Worm (Caenorhabditis elegans) whole organism, L4 larva: ENCODE data around the gene try-3.

Source experiments
- D1046.2 ChIP-seq: fragments of 200-800 bp; sonication (Bioruptor generic); IDR thresholded peaks from 2 replicates; pipeline ENCODE4 v1.3.6; 2022; ENCODE audit warnings: missing genetic modification characterization, missing compliant biosample characterization
- F26F4.8 ChIP-seq: fragments of 200-800 bp; sonication (Bioruptor generic); conservative IDR thresholded peaks from 2 replicates; pipeline ENCODE4 v1.3.6; 2022; ENCODE audit warnings: missing genetic modification characterization, missing compliant biosample characterization
- F37D6.2 ChIP-seq: sonication (generic microtip); optimal IDR thresholded peaks from 2 replicates; lab custom pipeline; 2016; ENCODE audit warnings: mild to moderate bottlenecking, missing genetic modification characterization, missing compliant biosample characterization
- F44E2.7 ChIP-seq: fragments of 200-800 bp; sonication (Bioruptor generic); IDR thresholded peaks from 2 replicates; pipeline ENCODE4 v2.1.2; 2022; ENCODE audit warnings: missing genetic modification characterization, missing compliant biosample characterization
- T20F7.1 ChIP-seq: fragments of 200-800 bp; sonication (Bioruptor generic); optimal IDR thresholded peaks from 2 replicates; lab custom pipeline; 2018; ENCODE audit warnings: mild to moderate bottlenecking, missing genetic modification characterization, missing compliant biosample characterization
- Y105C5A.15 ChIP-seq: fragments of 200-800 bp; sonication (Bioruptor generic); IDR thresholded peaks from 2 replicates; pipeline ENCODE4 v1.3.6; 2022; ENCODE audit warnings: missing genetic modification characterization, missing compliant biosample characterization
- Y5F2A.4 ChIP-seq: fragments of 200-800 bp; sonication (Bioruptor generic); optimal IDR thresholded peaks from 2 replicates; lab custom pipeline; 2018; ENCODE audit warnings: mild to moderate bottlenecking, missing genetic modification characterization, missing compliant biosample characterization
- Y75B8A.6 ChIP-seq: fragments of 200-800 bp; sonication (Bioruptor generic); IDR thresholded peaks from 2 replicates; pipeline ENCODE4 v1.3.6; 2022; ENCODE audit warnings: missing genetic modification reagents, missing genetic modification characterization, missing compliant biosample characterization
- ZK337.2 ChIP-seq: fragments of 200-800 bp; sonication (Bioruptor generic); IDR thresholded peaks from 2 replicates; pipeline ENCODE4 v1.3.6; 2022; ENCODE audit warnings: missing genetic modification reagents, missing genetic modification characterization, missing compliant biosample characterization
- ZK546.5 ChIP-seq, 2 experiments: sonication (generic microtip); optimal IDR thresholded peaks; 2 replicates each; lab custom pipeline; 2017; ENCODE audit warnings: missing biosample characterization in 2 of 2, missing genetic modification characterization in 2 of 2
- ama-1 ChIP-seq: fragments of 150-350 bp; optimal IDR thresholded peaks from 2 replicates; lab custom pipeline; 2014; ENCODE audit warnings: inconsistent platforms, mixed read lengths
- arid-1 ChIP-seq: fragments of 200-800 bp; sonication (Bioruptor generic); conservative IDR thresholded peaks from 2 replicates; pipeline ENCODE4 v1.3.6; 2022; ENCODE audit warnings: missing genetic modification reagents, missing genetic modification characterization, missing compliant biosample characterization
- ceh-32 ChIP-seq: sonication (generic microtip); optimal IDR thresholded peaks from 2 replicates; lab custom pipeline; 2016; ENCODE audit warnings: mild to moderate bottlenecking, missing genetic modification characterization, missing compliant biosample characterization; ENCODE audit not compliant: poor library complexity
- ceh-44 ChIP-seq: fragments of 200-800 bp; sonication (Bioruptor generic); IDR thresholded peaks from 2 replicates; pipeline ENCODE4 v1.3.6; 2022; ENCODE audit warnings: missing genetic modification reagents, missing genetic modification characterization, missing compliant biosample characterization
- cey-2 ChIP-seq: sonication (generic microtip); optimal IDR thresholded peaks from 3 replicates; lab custom pipeline; 2017; ENCODE audit warnings: missing genetic modification characterization, mild to moderate bottlenecking, missing compliant biosample characterization, antibody characterized with exemption, borderline replicate concordance; ENCODE audit not compliant: insufficient read depth
- ctbp-1 ChIP-seq: fragments of 200-800 bp; sonication (Bioruptor generic); IDR thresholded peaks from 2 replicates; pipeline ENCODE4 v1.3.6; 2022; ENCODE audit warnings: missing genetic modification reagents, missing genetic modification characterization, missing compliant biosample characterization
- daf-12 ChIP-seq: fragments of 150-350 bp; optimal IDR thresholded peaks from 2 replicates; lab custom pipeline; 2014; ENCODE audit warnings: missing biosample characterization, missing genetic modification reagents, missing genetic modification characterization
- duxl-1 ChIP-seq: sonication (generic microtip); optimal IDR thresholded peaks from 2 replicates; lab custom pipeline; 2016; ENCODE audit warnings: mild to moderate bottlenecking, missing genetic modification characterization, moderate library complexity, missing compliant biosample characterization; ENCODE audit not compliant: poor library complexity
- egl-27 ChIP-seq: sonication (generic microtip); optimal IDR thresholded peaks from 3 replicates; lab custom pipeline; 2017; ENCODE audit warnings: missing biosample characterization, missing genetic modification reagents, missing genetic modification characterization
- fos-1 ChIP-seq: fragments of 150-350 bp; optimal IDR thresholded peaks from 2 replicates; lab custom pipeline; 2014; ENCODE audit warnings: missing biosample characterization, missing genetic modification characterization
- gei-8 ChIP-seq: fragments of 200-800 bp; sonication (Bioruptor generic); optimal IDR thresholded peaks from 2 replicates; lab custom pipeline; 2018; ENCODE audit warnings: mild to moderate bottlenecking, missing genetic modification characterization, missing compliant biosample characterization
- hlh-11 ChIP-seq: fragments of 200-800 bp; sonication (Bioruptor generic); optimal IDR thresholded peaks from 2 replicates; lab custom pipeline; 2018; ENCODE audit warnings: mild to moderate bottlenecking, missing genetic modification characterization, missing compliant biosample characterization
- hlh-30 ChIP-seq: sonication (generic microtip); optimal IDR thresholded peaks from 2 replicates; lab custom pipeline; 2017; ENCODE audit warnings: antibody characterized with exemption, mild to moderate bottlenecking, missing genetic modification characterization, missing compliant biosample characterization; ENCODE audit not compliant: insufficient read depth
- hmg-1.1 ChIP-seq: fragments of 200-800 bp; sonication (Bioruptor generic); IDR thresholded peaks from 2 replicates; pipeline ENCODE4 v1.3.6; 2022; ENCODE audit warnings: missing genetic modification reagents, missing genetic modification characterization, missing compliant biosample characterization
- jun-1 ChIP-seq: fragments of 150-350 bp; optimal IDR thresholded peaks from 2 replicates; lab custom pipeline; 2014; ENCODE audit warnings: missing biosample characterization, missing genetic modification reagents, missing genetic modification characterization
- lin-1 ChIP-seq: fragments of 200-800 bp; sonication (Bioruptor generic); IDR thresholded peaks from 2 replicates; pipeline ENCODE4 v1.3.6; 2022; ENCODE audit warnings: missing genetic modification reagents, missing genetic modification characterization, missing compliant biosample characterization
- lin-13 ChIP-seq: fragments of 150-350 bp; optimal IDR thresholded peaks from 2 replicates; lab custom pipeline; 2014; ENCODE audit warnings: missing biosample characterization, missing genetic modification reagents, missing genetic modification characterization
- lin-38 ChIP-seq: fragments of 200-800 bp; sonication (Bioruptor generic); IDR thresholded peaks from 2 replicates; pipeline ENCODE4 v1.3.6; 2022; ENCODE audit warnings: missing genetic modification reagents, missing genetic modification characterization, missing compliant biosample characterization
- lsy-2 ChIP-seq, 2 experiments: fragments of 150-350 bp in 1 of 2; sonication (generic microtip) in 1 of 2; optimal IDR thresholded peaks; 2 replicates each; lab custom pipeline; 2014 to 2017; ENCODE audit warnings: missing biosample characterization in 2 of 2, missing genetic modification characterization in 2 of 2
- madf-5 ChIP-seq, 2 experiments: fragments of 200-800 bp; sonication (Bioruptor generic); IDR thresholded peaks; 2 replicates each; pipeline ENCODE4 v1.3.6; 2022; ENCODE audit warnings: missing compliant biosample characterization in 2 of 2, missing genetic modification characterization in 2 of 2
- mdl-1 ChIP-seq, 2 experiments: fragments of 150-350 bp in 1 of 2; sonication (generic microtip) in 1 of 2; optimal IDR thresholded peaks; 2 replicates each; lab custom pipeline; 2014 to 2017; ENCODE audit warnings: missing biosample characterization in 2 of 2, missing genetic modification characterization in 2 of 2
- mxl-2 ChIP-seq: fragments of 200-800 bp; sonication (Bioruptor generic); conservative IDR thresholded peaks from 2 replicates; pipeline ENCODE4 v1.3.6; 2022; ENCODE audit warnings: missing genetic modification reagents, missing genetic modification characterization, missing compliant biosample characterization
- nhr-11 ChIP-seq: fragments of 150-350 bp; optimal IDR thresholded peaks from 2 replicates; lab custom pipeline; 2014; ENCODE audit warnings: missing biosample characterization, missing genetic modification characterization
- nhr-41 ChIP-seq: fragments of 200-800 bp; sonication (Bioruptor generic); IDR thresholded peaks from 2 replicates; pipeline ENCODE4 v1.3.6; 2022; ENCODE audit warnings: missing genetic modification reagents, missing genetic modification characterization, missing compliant biosample characterization
- nhr-42 ChIP-seq: fragments of 200-800 bp; sonication (Bioruptor generic); IDR thresholded peaks from 2 replicates; pipeline ENCODE4 v1.3.6; 2022; ENCODE audit warnings: missing genetic modification characterization, missing compliant biosample characterization
- nhr-48 ChIP-seq: sonication (generic microtip); optimal IDR thresholded peaks from 2 replicates; lab custom pipeline; 2016; ENCODE audit warnings: mild to moderate bottlenecking, missing genetic modification characterization, missing compliant biosample characterization
- nhr-76 ChIP-seq: fragments of 150-350 bp; optimal IDR thresholded peaks from 2 replicates; lab custom pipeline; 2014; ENCODE audit warnings: missing biosample characterization, missing genetic modification characterization
- nhr-77 ChIP-seq: fragments of 150-350 bp; optimal IDR thresholded peaks from 2 replicates; lab custom pipeline; 2014; ENCODE audit warnings: missing biosample characterization, missing genetic modification characterization
- pha-4 ChIP-seq, 2 experiments: fragments of 150-350 bp in 1 of 2; fragments of 200-800 bp in 1 of 2; sonication (Bioruptor generic) in 1 of 2; IDR thresholded peaks in 1 of 2; optimal IDR thresholded peaks in 1 of 2; 2 replicates each; pipeline versions ENCODE4 v1.3.6 to Lab custom; 2014 to 2022; ENCODE audit warnings: missing genetic modification characterization in 2 of 2, missing genetic modification reagents in 2 of 2, missing biosample characterization in 1 of 2, missing compliant biosample characterization in 1 of 2
- php-3 ChIP-seq: fragments of 200-800 bp; sonication (Bioruptor generic); IDR thresholded peaks from 2 replicates; pipeline ENCODE4 v1.3.6; 2022; ENCODE audit warnings: missing genetic modification reagents, missing genetic modification characterization, missing compliant biosample characterization
- rbr-2 ChIP-seq: sonication (generic microtip); optimal IDR thresholded peaks from 2 replicates; lab custom pipeline; 2016; ENCODE audit warnings: missing genotype, missing genetic modification characterization, missing compliant biosample characterization
- saeg-2 ChIP-seq: fragments of 200-800 bp; sonication (Bioruptor generic); IDR thresholded peaks from 2 replicates; pipeline ENCODE4 v1.3.6; 2022; ENCODE audit warnings: missing genetic modification reagents, missing genetic modification characterization, missing compliant biosample characterization
- sdz-12 ChIP-seq: fragments of 200-800 bp; sonication (Bioruptor generic); optimal IDR thresholded peaks from 2 replicates; lab custom pipeline; 2018; ENCODE audit warnings: mild to moderate bottlenecking, missing genetic modification characterization, missing compliant biosample characterization
- set-16 ChIP-seq: fragments of 200-800 bp; sonication (Bioruptor generic); IDR thresholded peaks from 2 replicates; pipeline ENCODE4 v1.3.6; 2022; ENCODE audit warnings: missing genetic modification reagents, missing genetic modification characterization, missing compliant biosample characterization
- tag-97 ChIP-seq: fragments of 200-800 bp; sonication (Bioruptor generic); IDR thresholded peaks from 2 replicates; pipeline ENCODE4 v1.3.6; 2022; ENCODE audit warnings: missing genetic modification characterization, missing compliant biosample characterization
- unc-39 ChIP-seq: sonication (generic microtip); optimal IDR thresholded peaks from 2 replicates; lab custom pipeline; 2017; ENCODE audit warnings: missing biosample characterization, missing genetic modification characterization
- zfp-2 ChIP-seq: sonication (generic microtip); optimal IDR thresholded peaks from 2 replicates; lab custom pipeline; 2016; ENCODE audit warnings: mild to moderate bottlenecking, missing genetic modification characterization, missing compliant biosample characterization
- zfp-3 ChIP-seq: fragments of 200-800 bp; sonication (Bioruptor generic); conservative IDR thresholded peaks from 2 replicates; pipeline ENCODE4 v1.3.6; 2022; ENCODE audit warnings: missing genetic modification reagents, missing genetic modification characterization, missing compliant biosample characterization

The try-3 gene

DNA sequence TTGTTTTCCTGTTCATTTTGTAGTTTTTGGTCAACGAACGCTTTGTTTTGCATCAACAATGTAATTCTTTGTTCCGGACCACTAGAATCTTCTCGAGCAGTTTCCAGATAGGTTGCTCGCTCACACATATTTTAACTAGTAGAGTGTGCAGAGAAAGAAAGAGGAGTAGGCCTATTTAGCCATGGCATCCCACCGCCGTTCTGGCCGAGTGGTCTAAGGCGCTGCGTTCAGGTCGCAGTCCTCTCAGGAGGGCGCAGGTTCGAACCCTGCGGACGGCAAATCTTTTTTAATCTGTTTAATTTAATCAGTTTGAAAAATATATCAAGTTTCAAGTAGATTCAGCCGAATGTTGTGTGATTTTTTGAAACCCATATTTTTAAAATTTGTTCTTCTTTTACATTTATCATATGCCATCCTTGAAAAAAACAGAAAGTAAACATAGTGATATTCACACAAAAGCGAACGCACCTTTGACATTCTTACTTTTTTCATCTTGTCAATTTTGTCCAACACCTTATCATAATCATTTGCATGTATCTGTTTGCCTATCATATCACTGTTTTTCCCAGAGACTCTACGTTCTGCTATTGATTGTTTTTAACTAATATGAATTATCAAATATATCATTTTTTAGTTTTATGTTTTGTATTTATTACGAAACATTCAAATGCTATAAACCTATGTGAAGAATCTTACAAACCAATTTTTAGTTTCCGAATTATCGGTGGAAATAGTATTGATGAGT is at the start of gene try-3:
try-3 (plus strand) TSS at position 532 of the 745 bp plus-strand sequence.
- peak; percentile 87 for TF ChIP-seq pha-4 (GFP tag; IDR thresholded peaks at IDR 0.05; lab: Robert Waterston, UW)
- TF ChIP-seq pha-4 (tag; optimal IDR thresholded peaks at IDR 0.05; lab: Kevin White, UChicago) = no peak
- TF ChIP-seq ZK337.2 = 0 out of 2 replicates have a peak, but pooled peaks have one; percentile 14
- TF ChIP-seq hlh-11 (tag; lab: Kevin White, UChicago) = peak; percentile 72
- TF ChIP-seq F26F4.8 (GFP tag; lab: Robert Waterston, UW) = peak; percentile 76
- TF ChIP-seq jun-1 = no peak
- no peak for TF ChIP-seq daf-12 (tag; lab: Kevin White, UChicago)
- no peak for TF ChIP-seq unc-39 (tag; lab: Kevin White, UChicago)
- peak in 1 of 2 experiments; percentile 67 for TF ChIP-seq lsy-2 (tag; optimal IDR thresholded peaks at IDR 0.05; lab: Kevin White, UChicago)
- peak; percentile 71; the same call in 1 of the 2 replicates for TF ChIP-seq nhr-42 (GFP tag; lab: Robert Waterston, UW)
- no peak for TF ChIP-seq ama-1
- TF ChIP-seq lin-38 (GFP tag; lab: Robert Waterston, UW) = peak; percentile 86
- TF ChIP-seq ceh-44 (GFP tag; lab: Robert Waterston, UW) = peak; percentile 91; the same call in 1 of the 2 replicates
- peak; percentile 26 for TF ChIP-seq Y5F2A.4 (GFP tag; lab: Kevin White, UChicago)
- peak; percentile 60; the same call in 1 of the 2 replicates for TF ChIP-seq F44E2.7 (GFP tag; lab: Robert Waterston, UW)
- TF ChIP-seq hlh-30 (tag; lab: Kevin White, UChicago) = peak; percentile 68
- TF ChIP-seq nhr-77 = peak; percentile 52
- peak in 1 of 2 experiments; percentile 22 for TF ChIP-seq mdl-1 (tag; optimal IDR thresholded peaks at IDR 0.05; lab: Kevin White, UChicago)
- no peak for TF ChIP-seq nhr-76 (tag; lab: Kevin White, UChicago)
- TF ChIP-seq set-16 = no peak; the same call in none of the 2 replicates
- no peak for TF ChIP-seq zfp-3 (GFP tag; lab: Robert Waterston, UW)
- TF ChIP-seq nhr-48 (tag; lab: Kevin White, UChicago) = peak; percentile 34
- no peak for TF ChIP-seq ceh-32 (tag; lab: Kevin White, UChicago)
- TF ChIP-seq tag-97 (GFP tag; lab: Robert Waterston, UW) = no peak
- TF ChIP-seq ctbp-1 (GFP tag; lab: Robert Waterston, UW) = peak; percentile 91
- peak; percentile 41 for TF ChIP-seq lin-13 (GFP tag; lab: Kevin White, UChicago)
- peak; percentile 71; the same call in 1 of the 2 replicates for TF ChIP-seq Y75B8A.6 (GFP tag; lab: Robert Waterston, UW)
- no peak for TF ChIP-seq cey-2 (tag; lab: Kevin White, UChicago)
- TF ChIP-seq sdz-12 (GFP tag; lab: Kevin White, UChicago) = peak; percentile 57
- peak; percentile 71 for TF ChIP-seq duxl-1 (tag; lab: Kevin White, UChicago)
- peak; percentile 87 for TF ChIP-seq Y105C5A.15
- no peak for TF ChIP-seq saeg-2 (GFP tag; lab: Robert Waterston, UW)
- peak; percentile 88 for TF ChIP-seq hmg-1.1 (GFP tag; lab: Robert Waterston, UW)
- 0 out of 2 replicates have a peak, but pooled peaks have one; percentile 16 for TF ChIP-seq mxl-2 (GFP tag; lab: Robert Waterston, UW)
- TF ChIP-seq zfp-2 = peak; percentile 10
- no peak for TF ChIP-seq egl-27 (tag; lab: Kevin White, UChicago)
- no peak for TF ChIP-seq ZK546.5 (tag; optimal IDR thresholded peaks at IDR 0.05; lab: Kevin White, UChicago)
- TF ChIP-seq nhr-11 (tag; lab: Kevin White, UChicago) = no peak
- peak; percentile 30; the same call in 1 of the 2 replicates for TF ChIP-seq nhr-41 (GFP tag; lab: Robert Waterston, UW)
- TF ChIP-seq madf-5 (GFP tag; IDR thresholded peaks at IDR 0.05; lab: Robert Waterston, UW) = peak in 1 of 2 experiments; percentile 82; a peak in 1 of 4 replicates
- peak; percentile 22 for TF ChIP-seq F37D6.2 (tag; lab: Kevin White, UChicago)
- TF ChIP-seq arid-1 (GFP tag; lab: Robert Waterston, UW) = peak; percentile 80
- 0 out of 2 replicates have a peak, but pooled peaks have one; percentile 12 for TF ChIP-seq php-3
- TF ChIP-seq D1046.2 (GFP tag; lab: Robert Waterston, UW) = peak; percentile 81
- peak; percentile 73 for TF ChIP-seq gei-8 (GFP tag; lab: Kevin White, UChicago)
- TF ChIP-seq rbr-2 (tag; lab: Kevin White, UChicago) = peak; percentile 66
- TF ChIP-seq T20F7.1 = no peak
- no peak for TF ChIP-seq fos-1 (tag; lab: Kevin White, UChicago)
- peak; percentile 33; the same call in 1 of the 2 replicates for TF ChIP-seq lin-1 (GFP tag; lab: Robert Waterston, UW)
